Fruit fly (Drosophila melanogaster): ENCODE results near the gene CG17260.

The CG17260 gene

DNA sequence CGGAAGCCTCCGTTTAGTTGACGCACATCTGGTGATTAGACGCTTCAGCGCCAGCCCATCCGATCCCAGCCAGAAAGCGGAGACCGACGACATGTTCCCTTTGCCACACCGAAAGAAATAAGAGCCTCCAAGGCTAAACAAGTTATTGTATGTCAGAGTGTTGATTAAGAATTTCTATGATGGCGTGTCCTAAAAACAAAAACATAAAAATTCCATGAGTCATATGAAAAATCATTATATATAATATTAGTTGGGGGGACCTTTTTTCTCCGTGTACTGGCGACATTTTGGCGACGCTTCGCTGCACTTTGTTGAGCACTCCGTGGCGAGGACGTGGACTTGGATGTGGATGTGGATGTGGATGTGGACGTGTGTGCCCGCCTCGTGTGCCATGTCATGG lies 24.2 kb upstream of the CG17260 start (continued):
- TF ChIP-seq CG12071 (GFP tag; optimal IDR thresholded peaks at IDR 0.05): no peak
- no peak for TF ChIP-seq salm (tag; optimal IDR thresholded peaks at IDR 0.05)
- TF ChIP-seq CG32772 (GFP tag; IDR thresholded peaks at IDR 0.05): 0 out of 2 replicates have a peak, but pooled peaks have one; percentile 27
- TF ChIP-seq Med (GFP tag): peak; percentile 21
- TF ChIP-seq CG10209 (GFP tag; optimal IDR thresholded peaks at IDR 0.05): peak; percentile 22
- TF ChIP-seq CG16779 (GFP tag; IDR thresholded peaks at IDR 0.05): no peak
- TF ChIP-seq sima (GFP tag; optimal IDR thresholded peaks at IDR 0.05): no peak
- peak; percentile 35 for TF ChIP-seq Ssrp (tag; optimal IDR thresholded peaks at IDR 0.05)
- no peak for TF ChIP-seq CG7963 (GFP tag; IDR thresholded peaks at IDR 0.05; ENCODE audit: partially characterized antibody)
- no peak for TF ChIP-seq unpg (GFP tag; optimal IDR thresholded peaks at IDR 0.05)
- 0 out of 2 replicates have a peak, but pooled peaks have one; percentile 23 for TF ChIP-seq ttk (GFP tag; IDR thresholded peaks at IDR 0.05)
- TF ChIP-seq CG10267 (tag; optimal IDR thresholded peaks at IDR 0.05): peak; percentile 13
- TF ChIP-seq Rx (GFP tag; IDR thresholded peaks at IDR 0.05): no peak
- peak; percentile 27 for TF ChIP-seq CG4424 (GFP tag; optimal IDR thresholded peaks at IDR 0.05)
- TF ChIP-seq lola (GFP tag; optimal IDR thresholded peaks at IDR 0.05): peak in 1 of 3 experiments; percentile 42
- peak; percentile 18 for TF ChIP-seq CG30431 (GFP tag; optimal IDR thresholded peaks at IDR 0.05)
- TF ChIP-seq da (GFP tag; optimal IDR thresholded peaks at IDR 0.05): no peak
- TF ChIP-seq Ets65A (GFP tag): peak; percentile 41
- TF ChIP-seq nmo (GFP tag; optimal IDR thresholded peaks at IDR 0.05): peak; percentile 33
- TF ChIP-seq zfh1 (GFP tag; IDR thresholded peaks at IDR 0.05): peak; percentile 68
- no peak for TF ChIP-seq pb (GFP tag; optimal IDR thresholded peaks at IDR 0.05)
- TF ChIP-seq CG12769 (tag; optimal IDR thresholded peaks at IDR 0.05): no peak
- no peak for TF ChIP-seq NC2β (GFP tag; optimal IDR thresholded peaks at IDR 0.05)
- no peak for TF ChIP-seq mld (GFP tag; IDR thresholded peaks at IDR 0.05; ENCODE audit: partially characterized antibody)
- no peak for TF ChIP-seq CG7786 (GFP tag; optimal IDR thresholded peaks at IDR 0.05)
- TF ChIP-seq ftz-f1 (GFP tag; optimal IDR thresholded peaks at IDR 0.05): no peak
- TF ChIP-seq CG7372 (GFP tag; IDR thresholded peaks at IDR 0.05): no peak
- TF ChIP-seq tup (GFP tag; optimal IDR thresholded peaks at IDR 0.05): peak; percentile 26
- no peak for TF ChIP-seq gcm (GFP tag; optimal IDR thresholded peaks at IDR 0.05)
- TF ChIP-seq trem (tag; optimal IDR thresholded peaks at IDR 0.05): no peak
- TF ChIP-seq CG3726 (GFP tag; IDR thresholded peaks at IDR 0.05): no peak
- no peak for TF ChIP-seq CG2889 (GFP tag; IDR thresholded peaks at IDR 0.05)
- no peak for TF ChIP-seq Tbp (GFP tag; optimal IDR thresholded peaks at IDR 0.05)
- peak; percentile 59; the same call in 2 of the 3 replicates for TF ChIP-seq dysf (GFP tag; IDR thresholded peaks at IDR 0.05)
- no peak for TF ChIP-seq CG4730 (GFP tag; IDR thresholded peaks at IDR 0.05)
- peak; percentile 76 for TF ChIP-seq Drgx (GFP tag; IDR thresholded peaks at IDR 0.05)
- no peak for TF ChIP-seq CG17359 (tag; optimal IDR thresholded peaks at IDR 0.05)
- peak; percentile 7 for TF ChIP-seq CG1647 (GFP tag; optimal IDR thresholded peaks at IDR 0.05)
- no peak for TF ChIP-seq CG12299 (tag; optimal IDR thresholded peaks at IDR 0.05)
- peak; percentile 18 for TF ChIP-seq CG12391 (tag; optimal IDR thresholded peaks at IDR 0.05)
- peak; percentile 35; the same call in 1 of the 2 replicates for TF ChIP-seq ranshi (GFP tag; IDR thresholded peaks at IDR 0.05)
- TF ChIP-seq abd-A (tag; optimal IDR thresholded peaks at IDR 0.05): no peak
- 0 out of 3 replicates have a peak, but pooled peaks have one; percentile 24 for TF ChIP-seq Mrtf (GFP tag; IDR thresholded peaks at IDR 0.05)
- peak; percentile 57 for TF ChIP-seq CG10979 (tag; optimal IDR thresholded peaks at IDR 0.05)
- no peak for TF ChIP-seq hbn (GFP tag; IDR thresholded peaks at IDR 0.05; ENCODE audit: partially characterized antibody)
- TF ChIP-seq CG17328 (GFP tag; IDR thresholded peaks at IDR 0.05): peak; percentile 45; the same call in 1 of the 2 replicates
- TF ChIP-seq HLHmδ (GFP tag; optimal IDR thresholded peaks at IDR 0.05): no peak
- TF ChIP-seq TFAM (GFP tag; optimal IDR thresholded peaks at IDR 0.05): no peak
- no peak for TF ChIP-seq Fer1 (GFP tag; optimal IDR thresholded peaks at IDR 0.05)
- TF ChIP-seq ap (GFP tag; IDR thresholded peaks at IDR 0.05): 0 out of 2 replicates have a peak, but pooled peaks have one; percentile 33
- TF ChIP-seq peb (GFP tag; IDR thresholded peaks at IDR 0.05): no peak

All from whole organism, embryonic.